Fruit fly (Drosophila melanogaster): ENCODE measurements around the gene Nmd3.

The Nmd3 gene

dm6 chrX:2184563-2184962 lies at the start of gene Nmd3, which contains the start of gene CG17776:
Nmd3 (minus strand) TSS chrX:2184668.
CG17776 (plus strand) TSS chrX:2184725.
- no peak for TF ChIP-seq CG13204 (GFP tag; optimal IDR thresholded peaks at IDR 0.05)
- TF ChIP-seq CG9948 (tag; optimal IDR thresholded peaks at IDR 0.05) = no peak
- no peak for TF ChIP-seq D1 (tag; optimal IDR thresholded peaks at IDR 0.05)
- no peak for TF ChIP-seq Pif1A (GFP tag; optimal IDR thresholded peaks at IDR 0.05)
- TF ChIP-seq rn (GFP tag; IDR thresholded peaks at IDR 0.05) = no peak
- no peak for TF ChIP-seq CG10348 (GFP tag; IDR thresholded peaks at IDR 0.05)
- TF ChIP-seq CG15710 (tag; optimal IDR thresholded peaks at IDR 0.05) = no peak
- TF ChIP-seq CG8301 (tag; optimal IDR thresholded peaks at IDR 0.05) = no peak
- no peak for TF ChIP-seq CG34367 (tag; optimal IDR thresholded peaks at IDR 0.05)
- TF ChIP-seq CG14655 (GFP tag; optimal IDR thresholded peaks at IDR 0.05) = no peak
- TF ChIP-seq Ets98B (GFP tag; IDR thresholded peaks at IDR 0.05) = no peak
- TF ChIP-seq EcR (GFP tag; optimal IDR thresholded peaks at IDR 0.05) = no peak
- TF ChIP-seq CG17806 (tag; optimal IDR thresholded peaks at IDR 0.05) = no peak
- TF ChIP-seq Snoo (tag; optimal IDR thresholded peaks at IDR 0.05) = no peak
- no peak for TF ChIP-seq CG12605 (GFP tag; IDR thresholded peaks at IDR 0.05)

dm6 chrX:2225138-2225537 lies 40.7 kb upstream of the Nmd3 start, which contains the start of gene pcx:
pcx (plus strand) TSS chrX:2225296.
- no peak for TF ChIP-seq D1 (tag; optimal IDR thresholded peaks at IDR 0.05)
- no peak for TF ChIP-seq CG9948 (tag; optimal IDR thresholded peaks at IDR 0.05)
- TF ChIP-seq CG8301 (tag; optimal IDR thresholded peaks at IDR 0.05) = no peak
- TF ChIP-seq fd96Ca (GFP tag; IDR thresholded peaks at IDR 0.05) = no peak
- no peak for TF ChIP-seq rn (GFP tag; IDR thresholded peaks at IDR 0.05)
- TF ChIP-seq CG34367 (tag; optimal IDR thresholded peaks at IDR 0.05) = no peak
- no peak for TF ChIP-seq CG4496 (GFP tag; IDR thresholded peaks at IDR 0.05)
- no peak for TF ChIP-seq Pif1A (GFP tag; optimal IDR thresholded peaks at IDR 0.05)
- TF ChIP-seq CG10348 (GFP tag; IDR thresholded peaks at IDR 0.05) = no peak
- no peak for TF ChIP-seq CG13204 (GFP tag; optimal IDR thresholded peaks at IDR 0.05)
- TF ChIP-seq gl (tag; optimal IDR thresholded peaks at IDR 0.05) = no peak

dm6 chrX:2223454-2223853 lies 39.0 kb upstream of the Nmd3 start, which contains the start of gene CG14052:
CG14052 (plus strand) TSS chrX:2223754.
- TF ChIP-seq CG12605 (GFP tag; IDR thresholded peaks at IDR 0.05) (no peak), CG17806 (tag; optimal IDR thresholded peaks at IDR 0.05) (no peak), CG13204 (GFP tag; optimal IDR thresholded peaks at IDR 0.05) (no peak), CG8159 (tag; optimal IDR thresholded peaks at IDR 0.05) (no peak), fd96Ca (GFP tag; IDR thresholded peaks at IDR 0.05) (no peak), CG15710 (tag; optimal IDR thresholded peaks at IDR 0.05) (no peak), Pif1B (GFP tag; optimal IDR thresholded peaks at IDR 0.05) (no peak), CG14655 (GFP tag; optimal IDR thresholded peaks at IDR 0.05) (no peak), Pif1A (GFP tag; optimal IDR thresholded peaks at IDR 0.05) (no peak), CG8301 (tag; optimal IDR thresholded peaks at IDR 0.05) (no peak), rn (GFP tag; IDR thresholded peaks at IDR 0.05) (no peak), CG4496 (GFP tag; IDR thresholded peaks at IDR 0.05) (no peak), EcR (GFP tag; optimal IDR thresholded peaks at IDR 0.05) (no peak), D1 (tag; optimal IDR thresholded peaks at IDR 0.05) (no peak), CG10348 (GFP tag; IDR thresholded peaks at IDR 0.05) (no peak), CG32121 (GFP tag; IDR thresholded peaks at IDR 0.05) (no peak), CG34367 (tag; optimal IDR thresholded peaks at IDR 0.05) (no peak)

- TF ChIP-seq D1 (tag; optimal IDR thresholded peaks at IDR 0.05) (no peak), CG10348 (GFP tag; IDR thresholded peaks at IDR 0.05) (peak; percentile 34; the same call in 1 of the 2 replicates), CG17806 (tag; optimal IDR thresholded peaks at IDR 0.05) (peak; percentile 86), CG14655 (GFP tag; optimal IDR thresholded peaks at IDR 0.05) (peak; percentile 94), Pif1A (GFP tag; optimal IDR thresholded peaks at IDR 0.05) (peak; percentile 92), CG32121 (GFP tag; IDR thresholded peaks at IDR 0.05) (peak; percentile 90), rn (GFP tag; IDR thresholded peaks at IDR 0.05) (peak; percentile 40; the same call in 1 of the 2 replicates), CG9948 (tag; optimal IDR thresholded peaks at IDR 0.05) (peak; percentile 79), fd96Ca (GFP tag; IDR thresholded peaks at IDR 0.05) (peak; percentile 92), gl (tag; optimal IDR thresholded peaks at IDR 0.05) (peak; percentile 85), CG8159 (tag; optimal IDR thresholded peaks at IDR 0.05) (peak; percentile 94), EcR (GFP tag; optimal IDR thresholded peaks at IDR 0.05) (peak; percentile 72), CG8301 (tag; optimal IDR thresholded peaks at IDR 0.05) (peak; percentile 93), CG34367 (tag; optimal IDR thresholded peaks at IDR 0.05) (peak; percentile 80), Snoo (tag; optimal IDR thresholded peaks at IDR 0.05) (peak; percentile 90), CG15710 (tag; optimal IDR thresholded peaks at IDR 0.05) (peak; percentile 79), CG12605 (GFP tag; IDR thresholded peaks at IDR 0.05) (peak; percentile 45; the same call in 1 of the 2 replicates), CG4496 (GFP tag; IDR thresholded peaks at IDR 0.05) (peak; percentile 84), Ets98B (GFP tag; IDR thresholded peaks at IDR 0.05) (peak; percentile 88), Pif1B (GFP tag; optimal IDR thresholded peaks at IDR 0.05) (peak; percentile 87), CG13204 (GFP tag; optimal IDR thresholded peaks at IDR 0.05) (no peak)
These were observed 37.8 kb upstream of the Nmd3 start, which contains the start of gene Vinc for dm6 chrX:2222181-2222790. Vinc (minus strand) TSS chrX:2222567.

- TF ChIP-seq CG15710 (tag; optimal IDR thresholded peaks at IDR 0.05) (no peak), CG32121 (GFP tag; IDR thresholded peaks at IDR 0.05) (no peak)
These were observed 37.1 kb upstream of the Nmd3 start for dm6 chrX:2221598-2221997.

- TF ChIP-seq CG8301 (tag; optimal IDR thresholded peaks at IDR 0.05) (peak; percentile 57), CG9948 (tag; optimal IDR thresholded peaks at IDR 0.05) (peak; percentile 20), CG14655 (GFP tag; optimal IDR thresholded peaks at IDR 0.05) (peak; percentile 50), Pif1A (GFP tag; optimal IDR thresholded peaks at IDR 0.05) (peak; percentile 41), CG4496 (GFP tag; IDR thresholded peaks at IDR 0.05) (peak; percentile 56; the same call in 1 of the 3 replicates), CG32121 (GFP tag; IDR thresholded peaks at IDR 0.05) (no peak), CG17806 (tag; optimal IDR thresholded peaks at IDR 0.05) (peak; percentile 21), Ets98B (GFP tag; IDR thresholded peaks at IDR 0.05) (peak; percentile 56; the same call in 1 of the 2 replicates), CG12605 (GFP tag; IDR thresholded peaks at IDR 0.05) (no peak), CG8159 (tag; optimal IDR thresholded peaks at IDR 0.05) (peak; percentile 13), gl (tag; optimal IDR thresholded peaks at IDR 0.05) (no peak), fd96Ca (GFP tag; IDR thresholded peaks at IDR 0.05) (peak; percentile 44; the same call in 2 of the 3 replicates)
These were observed 35.4 kb upstream of the Nmd3 start for dm6 chrX:2219899-2220298.

All from whole organism, pupa.